Fruit fly (Drosophila melanogaster): ENCODE measurements around the gene nero.
A peak's percentile ranks its signal among the peaks of the same experiment; 100 is the strongest.

The nero gene

DNA sequence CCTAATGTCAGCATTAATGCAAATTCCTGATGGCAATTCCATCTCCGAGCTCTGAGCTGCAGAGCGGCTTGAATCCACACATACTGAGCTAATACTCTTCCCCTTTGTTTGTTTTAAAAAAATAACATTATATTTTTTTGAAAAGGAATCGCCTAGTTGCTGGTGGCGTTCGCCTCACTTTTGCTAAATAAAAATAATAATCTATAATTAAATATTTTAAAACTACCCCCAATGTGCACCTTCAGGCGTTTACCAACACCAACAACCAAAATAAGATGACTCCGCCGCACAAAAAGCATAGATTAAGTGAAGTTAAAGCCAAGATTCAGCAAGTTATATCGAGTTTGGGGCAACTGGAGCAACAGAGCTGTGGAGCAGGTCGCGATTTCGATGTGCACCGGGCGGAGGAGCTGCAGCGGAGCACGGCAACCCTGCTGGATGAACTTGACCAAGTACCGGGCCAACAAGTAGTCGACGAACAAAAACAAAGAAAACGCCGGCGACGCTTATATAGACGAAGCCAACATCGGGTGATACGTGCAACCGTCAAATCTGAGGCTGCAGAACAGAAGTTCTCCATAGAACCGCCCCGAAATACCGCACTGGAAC, 3.2 kb downstream of the nero start, which contains the start of gene CG1896 (continued):
- TF ChIP-seq HLH4C (GFP tag; IDR thresholded peaks at IDR 0.05; ENCODE audit: partially characterized antibody): no peak
- peak; percentile 29; the same call in 1 of the 3 replicates for TF ChIP-seq tgo (GFP tag; IDR thresholded peaks at IDR 0.05)
- TF ChIP-seq CG9609 (GFP tag; optimal IDR thresholded peaks at IDR 0.05): no peak
- peak in 1 of 2 experiments; percentile 30 for TF ChIP-seq Hr51 (GFP tag; optimal IDR thresholded peaks at IDR 0.05)
- TF ChIP-seq CG11247 (GFP tag; IDR thresholded peaks at IDR 0.05): no peak
- TF ChIP-seq kay (GFP tag; optimal IDR thresholded peaks at IDR 0.05): no peak
- peak; percentile 93 for TF ChIP-seq wek (GFP tag; optimal IDR thresholded peaks at IDR 0.05)
- no peak for TF ChIP-seq Doc2 (GFP tag; IDR thresholded peaks at IDR 0.05)
- TF ChIP-seq sr (GFP tag; IDR thresholded peaks at IDR 0.05): no peak
- no peak for TF ChIP-seq ato (GFP tag; IDR thresholded peaks at IDR 0.05; ENCODE audit: partially characterized antibody)
- no peak for TF ChIP-seq sc (optimal IDR thresholded peaks at IDR 0.05)
- TF ChIP-seq sc (GFP tag; optimal IDR thresholded peaks at IDR 0.05): no peak
- TF ChIP-seq zfh1 (GFP tag; IDR thresholded peaks at IDR 0.05): peak; percentile 71; the same call in 2 of the 3 replicates
- no peak for TF ChIP-seq CG2202 (tag; optimal IDR thresholded peaks at IDR 0.05)
- TF ChIP-seq NFAT (GFP tag; IDR thresholded peaks at IDR 0.05): no peak
- no peak for TF ChIP-seq Dip2 (GFP tag; IDR thresholded peaks at IDR 0.05)
- no peak for TF ChIP-seq eve (GFP tag; optimal IDR thresholded peaks at IDR 0.05)
- TF ChIP-seq nerfin-2 (GFP tag; IDR thresholded peaks at IDR 0.05; ENCODE audit: partially characterized antibody): no peak
- TF ChIP-seq CG1603 (tag; optimal IDR thresholded peaks at IDR 0.05): no peak
- 0 out of 2 replicates have a peak, but pooled peaks have one; percentile 25 for TF ChIP-seq Rx (GFP tag; IDR thresholded peaks at IDR 0.05)
- no peak for TF ChIP-seq zen (tag; optimal IDR thresholded peaks at IDR 0.05)
- no peak for TF ChIP-seq CG10462 (GFP tag; optimal IDR thresholded peaks at IDR 0.05)
- TF ChIP-seq CG13296 (GFP tag; optimal IDR thresholded peaks at IDR 0.05): peak; percentile 36
- TF ChIP-seq CG10543 (GFP tag; optimal IDR thresholded peaks at IDR 0.05): no peak
- no peak for TF ChIP-seq Lpt (GFP tag; optimal IDR thresholded peaks at IDR 0.05)
- no peak for TF ChIP-seq yki (optimal IDR thresholded peaks at IDR 0.05)
- peak; percentile 50 for TF ChIP-seq CG2120 (GFP tag; optimal IDR thresholded peaks at IDR 0.05)
- no peak for TF ChIP-seq CG2889 (GFP tag; IDR thresholded peaks at IDR 0.05)
- TF ChIP-seq Rfx (GFP tag; IDR thresholded peaks at IDR 0.05): peak; percentile 50
- TF ChIP-seq Fer3 (tag; optimal IDR thresholded peaks at IDR 0.05): peak; percentile 30
- TF ChIP-seq CG9437 (GFP tag; optimal IDR thresholded peaks at IDR 0.05): peak; percentile 5
- TF ChIP-seq Nf-YC (tag; optimal IDR thresholded peaks at IDR 0.05): no peak
- no peak for TF ChIP-seq crp (GFP tag; optimal IDR thresholded peaks at IDR 0.05)
- no peak for TF ChIP-seq eyg (GFP tag; optimal IDR thresholded peaks at IDR 0.05)
- no peak for TF ChIP-seq CG30020 (tag; optimal IDR thresholded peaks at IDR 0.05)
- TF ChIP-seq NC2α (GFP tag; optimal IDR thresholded peaks at IDR 0.05): no peak
- no peak for TF ChIP-seq CG9215 (GFP tag; IDR thresholded peaks at IDR 0.05)
- no peak for TF ChIP-seq CG43689 (GFP tag; IDR thresholded peaks at IDR 0.05)
- TF ChIP-seq toy (GFP tag; IDR thresholded peaks at IDR 0.05): no peak
- peak; percentile 0 for TF ChIP-seq CG2875 (GFP tag; optimal IDR thresholded peaks at IDR 0.05)
- TF ChIP-seq tio (GFP tag; optimal IDR thresholded peaks at IDR 0.05): no peak
- TF ChIP-seq Sry-β (GFP tag; optimal IDR thresholded peaks at IDR 0.05): no peak
- TF ChIP-seq CG6683 (GFP tag; optimal IDR thresholded peaks at IDR 0.05): no peak
- no peak for TF ChIP-seq CG42726 (GFP tag; IDR thresholded peaks at IDR 0.05; ENCODE audit: partially characterized antibody)
- peak; percentile 55 for TF ChIP-seq CG2712 (tag; optimal IDR thresholded peaks at IDR 0.05)
- no peak for TF ChIP-seq bab2 (GFP tag; optimal IDR thresholded peaks at IDR 0.05)
- TF ChIP-seq Chrac-16 (GFP tag; optimal IDR thresholded peaks at IDR 0.05): peak; percentile 31
- TF ChIP-seq CG7357 (GFP tag; IDR thresholded peaks at IDR 0.05): 0 out of 3 replicates have a peak, but pooled peaks have one; percentile 30
- TF ChIP-seq Jarid2 (GFP tag; optimal IDR thresholded peaks at IDR 0.05): no peak
- TF ChIP-seq rib (GFP tag; IDR thresholded peaks at IDR 0.05): no peak
- peak; percentile 49 for TF ChIP-seq CG12391 (tag; optimal IDR thresholded peaks at IDR 0.05)
